Worm (Caenorhabditis elegans) whole organism, early embryonic: ENCODE results near the gene F48F7.3.

ENCODE experiments used
- F13C5.2 ChIP-seq: sonication (generic microtip); optimal IDR thresholded peaks from 2 replicates; lab custom pipeline; 2017; ENCODE audit warnings: mild to moderate bottlenecking, missing genetic modification characterization, inconsistent platforms, missing compliant biosample characterization
- ama-1 ChIP-seq: fragments of 150-350 bp; optimal IDR thresholded peaks from 2 replicates; lab custom pipeline; 2014
- ceh-13 ChIP-seq: fragments of 200-800 bp; sonication (Bioruptor generic); optimal IDR thresholded peaks from 2 replicates; lab custom pipeline; 2018; ENCODE audit warnings: mild to moderate bottlenecking, missing genetic modification characterization, missing compliant biosample characterization
- ceh-36 ChIP-seq: sonication (generic microtip); optimal IDR thresholded peaks from 2 replicates; lab custom pipeline; 2016; ENCODE audit warnings: missing genetic modification characterization, inconsistent platforms, missing compliant biosample characterization
- ets-7 ChIP-seq: sonication (generic microtip); optimal IDR thresholded peaks from 2 replicates; lab custom pipeline; 2016; ENCODE audit warnings: missing genotype, missing genetic modification characterization, missing compliant biosample characterization
- flt-1 ChIP-seq: fragments of 200-800 bp; sonication (Bioruptor generic); IDR thresholded peaks from 2 replicates; pipeline ENCODE4 v1.3.6; 2022; ENCODE audit warnings: missing genetic modification characterization, missing compliant biosample characterization
- hmbx-1 ChIP-seq: sonication (generic microtip); optimal IDR thresholded peaks from 2 replicates; lab custom pipeline; 2016; ENCODE audit warnings: mild to moderate bottlenecking, missing genetic modification characterization, missing compliant biosample characterization
- hmg-4 ChIP-seq: fragments of 200-800 bp; sonication (Bioruptor generic); optimal IDR thresholded peaks from 2 replicates; lab custom pipeline; 2018; ENCODE audit warnings: mild to moderate bottlenecking, missing genetic modification characterization, missing compliant biosample characterization
- hnd-1 ChIP-seq: sonication (generic microtip); optimal IDR thresholded peaks from 2 replicates; lab custom pipeline; 2016; ENCODE audit warnings: missing genetic modification characterization, missing compliant biosample characterization
- tbx-11 ChIP-seq: fragments of 200-800 bp; sonication (Bioruptor generic); IDR thresholded peaks from 2 replicates; pipeline ENCODE4 v1.3.6; 2022; ENCODE audit warnings: missing genetic modification characterization, missing compliant biosample characterization
- tra-4 ChIP-seq: sonication (generic microtip); optimal IDR thresholded peaks from 2 replicates; lab custom pipeline; 2017; ENCODE audit warnings: missing genetic modification characterization, missing compliant biosample characterization

- TF ChIP-seq flt-1 (GFP tag; lab: Robert Waterston, UW) = no peak
- TF ChIP-seq hmbx-1 (tag; lab: Kevin White, UChicago) = no peak
- TF ChIP-seq tbx-11 (GFP tag; lab: Robert Waterston, UW) = 0 out of 2 replicates have a peak, but pooled peaks have one; percentile 47
- TF ChIP-seq F13C5.2 (tag; lab: Kevin White, UChicago) = peak; percentile 62
- TF ChIP-seq ama-1 (lab: Kevin White, UChicago) = no peak
- TF ChIP-seq ceh-13 (GFP tag; lab: Kevin White, UChicago) = no peak
- no peak for TF ChIP-seq tra-4 (tag; lab: Kevin White, UChicago)
- no peak for TF ChIP-seq ceh-36 (tag; lab: Kevin White, UChicago)
- no peak for TF ChIP-seq ets-7 (tag; lab: Kevin White, UChicago)
- peak; percentile 87 for TF ChIP-seq hmg-4
- no peak for TF ChIP-seq hnd-1 (tag; lab: Kevin White, UChicago)
Measured at ce11 chrX:13948167-13948566, 15.1 kb upstream of the F48F7.3 start.
